Fruit fly (Drosophila melanogaster) Kc167 (cell line): ENCODE data around the gene CG13895.

ENCODE experiments used
- Myc ChIP-seq: fragments of >200 bp; optimal IDR thresholded peaks from 2 replicates; lab custom pipeline; 2017; ENCODE audit warnings: missing external identifiers
- Sin3A ChIP-seq: fragments of >200 bp; optimal IDR thresholded peaks from 2 replicates; lab custom pipeline; 2018; ENCODE audit warnings: missing external identifiers
- h ChIP-seq: fragments of >200 bp; optimal IDR thresholded peaks from 3 replicates; lab custom pipeline; 2018; ENCODE audit warnings: missing external identifiers
- insv ChIP-seq: fragments of >200 bp; optimal IDR thresholded peaks from 3 replicates; lab custom pipeline; 2018; ENCODE audit warnings: missing external identifiers
- psq ChIP-seq: fragments of >200 bp; optimal IDR thresholded peaks from 2 replicates; lab custom pipeline; 2017; ENCODE audit warnings: missing external identifiers
- ttk ChIP-seq: sonication (Bioruptor generic); optimal IDR thresholded peaks from 2 replicates; lab custom pipeline; 2017; ENCODE audit warnings: missing external identifiers

CG13895 gene

dm6 chr3L:725527-726191 is 17.7 kb upstream of the CG13895 start:
- no peak for TF ChIP-seq ttk (lab: Kevin White, UChicago)
- TF ChIP-seq Myc (lab: Kevin White, UChicago): no peak
- no peak for TF ChIP-seq h

DNA sequence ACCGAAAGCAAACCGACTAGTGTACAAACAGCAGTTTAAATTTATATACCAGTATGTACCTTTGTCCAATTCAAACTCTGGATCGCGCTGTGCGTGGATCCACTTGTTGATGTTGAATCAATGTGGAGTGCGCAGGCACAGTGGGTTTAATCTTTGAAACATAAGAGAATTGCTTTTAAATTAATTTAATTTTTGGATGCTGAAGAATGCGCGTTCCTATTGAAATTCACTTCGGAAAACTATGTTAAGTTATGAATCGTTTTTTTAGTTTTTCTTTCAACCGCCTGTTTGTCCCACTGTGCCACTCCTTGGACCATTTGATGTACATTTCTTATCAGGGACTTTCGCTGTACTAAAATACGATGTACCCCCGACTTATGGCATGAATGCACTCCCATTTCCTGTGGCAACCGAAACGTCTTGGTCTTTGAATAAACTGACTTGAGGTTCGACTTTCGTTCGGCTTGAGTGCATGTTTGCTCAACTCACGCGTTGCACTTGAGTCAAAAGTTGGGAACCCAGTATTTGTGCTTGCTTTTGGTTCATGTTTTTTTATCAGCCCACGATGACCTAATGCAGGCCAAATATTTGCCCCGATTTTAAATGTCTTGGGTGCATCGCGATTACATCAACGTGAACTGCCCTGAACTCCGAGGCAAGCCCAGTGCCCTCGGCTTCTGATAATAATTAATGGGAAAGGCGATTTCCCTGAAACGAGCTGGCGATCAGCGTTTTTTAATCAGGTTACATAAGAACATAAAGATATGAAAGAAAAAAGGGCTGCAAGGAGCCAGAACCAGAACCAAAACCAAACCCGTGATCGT is 16.7 kb upstream of the CG13895 start:
- TF ChIP-seq ttk (lab: Kevin White, UChicago) (no peak), psq (no peak), Myc (lab: Kevin White, UChicago) (no peak), insv (lab: Kevin White, UChicago) (no peak), h (no peak), Sin3A (lab: Kevin White, UChicago) (no peak)

dm6 chr3L:723654-724461 is 15.9 kb upstream of the CG13895 start:
- TF ChIP-seq h: no peak
- TF ChIP-seq insv (lab: Kevin White, UChicago): no peak
- TF ChIP-seq Myc (lab: Kevin White, UChicago): no peak
- TF ChIP-seq psq: no peak

dm6 chr3L:722386-722785 is 14.4 kb upstream of the CG13895 start:
- TF ChIP-seq Sin3A (lab: Kevin White, UChicago) (no peak), h (no peak), ttk (lab: Kevin White, UChicago) (no peak), Myc (lab: Kevin White, UChicago) (no peak), psq (no peak), insv (lab: Kevin White, UChicago) (no peak)

DNA sequence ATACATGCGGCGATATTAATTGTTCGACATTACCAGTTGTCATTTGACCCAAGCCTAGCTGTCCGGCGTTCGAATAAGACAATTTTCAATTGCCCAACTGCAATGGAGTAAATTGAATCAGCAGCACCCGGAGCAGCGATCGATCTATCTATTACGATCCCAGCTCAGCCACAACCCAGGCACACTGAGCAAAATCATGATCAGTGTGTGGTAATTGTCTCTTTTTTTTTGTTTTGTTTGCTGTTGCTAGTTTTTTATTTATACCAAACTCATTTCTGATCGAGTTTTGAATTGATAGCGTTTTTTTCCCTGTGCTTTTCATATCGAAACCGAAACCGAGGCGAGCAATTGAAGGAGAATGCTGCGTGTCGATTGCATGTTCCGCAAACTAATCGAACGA is 13.9 kb upstream of the CG13895 start:
- TF ChIP-seq ttk (lab: Kevin White, UChicago): no peak
- TF ChIP-seq insv (lab: Kevin White, UChicago): no peak
- no peak for TF ChIP-seq h
- no peak for TF ChIP-seq Sin3A (lab: Kevin White, UChicago)
- no peak for TF ChIP-seq psq
- no peak for TF ChIP-seq Myc (lab: Kevin White, UChicago)

DNA sequence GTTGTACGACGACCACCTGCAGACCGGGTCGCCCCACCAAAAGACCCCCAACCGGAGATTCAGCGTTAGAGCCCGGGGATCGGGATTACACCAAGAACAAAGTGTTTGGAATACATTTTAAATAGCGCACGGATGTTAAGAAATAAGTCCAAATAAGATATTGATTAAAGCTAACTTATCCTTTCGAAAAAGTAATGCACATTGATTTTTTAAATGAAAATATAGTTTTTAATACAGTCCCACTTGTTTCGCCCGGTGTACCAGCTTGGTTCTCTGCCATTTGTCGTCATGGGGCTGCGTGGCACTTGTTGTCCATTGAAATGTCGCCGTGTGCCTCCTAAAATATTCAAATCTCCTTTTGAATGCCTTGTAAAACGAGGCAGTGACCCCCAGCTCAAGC is 13.0 kb upstream of the CG13895 start:
- no peak for TF ChIP-seq Myc (lab: Kevin White, UChicago)
- TF ChIP-seq insv (lab: Kevin White, UChicago): no peak
- TF ChIP-seq ttk (lab: Kevin White, UChicago): no peak
- TF ChIP-seq psq: no peak
- TF ChIP-seq h: no peak
- no peak for TF ChIP-seq Sin3A (lab: Kevin White, UChicago)

dm6 chr3L:718378-718777 is 10.4 kb upstream of the CG13895 start:
- TF ChIP-seq ttk (lab: Kevin White, UChicago) (no peak), h (no peak), psq (no peak), Myc (lab: Kevin White, UChicago) (no peak), insv (lab: Kevin White, UChicago) (no peak), Sin3A (lab: Kevin White, UChicago) (no peak)

DNA sequence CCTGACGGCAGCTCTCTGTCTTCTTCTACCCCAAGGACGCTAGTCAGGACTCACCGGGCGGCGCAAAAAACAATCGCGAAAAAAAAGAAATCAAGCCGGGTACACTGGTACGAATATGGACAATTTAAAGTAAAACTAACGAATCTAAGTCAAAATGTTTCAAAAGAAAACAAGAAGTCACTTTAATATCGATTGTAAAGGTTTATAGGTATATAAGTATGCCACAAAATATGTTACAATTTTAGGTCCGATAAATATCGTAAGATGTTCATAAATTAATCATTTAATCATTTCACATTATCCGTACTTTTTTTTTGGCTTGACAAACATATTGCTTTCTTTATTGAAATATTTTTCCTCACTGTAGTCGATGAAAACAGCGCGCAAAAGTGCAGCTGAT is 8.1 kb upstream of the CG13895 start:
- TF ChIP-seq psq (no peak), Sin3A (lab: Kevin White, UChicago) (no peak), insv (lab: Kevin White, UChicago) (no peak), ttk (lab: Kevin White, UChicago) (no peak), Myc (lab: Kevin White, UChicago) (no peak), h (no peak)

dm6 chr3L:711839-712553 is 4.0 kb upstream of the CG13895 start, which contains the start of gene CG13896:
Gene CG13896, minus strand, starts transcription at chr3L:711850.
- no peak for TF ChIP-seq insv (lab: Kevin White, UChicago)
- TF ChIP-seq Myc (lab: Kevin White, UChicago): no peak
- TF ChIP-seq psq: no peak
- TF ChIP-seq Sin3A (lab: Kevin White, UChicago): no peak
- no peak for TF ChIP-seq ttk (lab: Kevin White, UChicago)
- no peak for TF ChIP-seq h

dm6 chr3L:710345-710822 is 2.4 kb upstream of the CG13895 start, which contains the start of gene CkIIalpha-i3:
Gene CkIIalpha-i3, minus strand, starts transcription at chr3L:710607.
- TF ChIP-seq insv (lab: Kevin White, UChicago) (no peak), h (no peak), psq (no peak), ttk (lab: Kevin White, UChicago) (no peak), Sin3A (lab: Kevin White, UChicago) (no peak), Myc (lab: Kevin White, UChicago) (no peak)

dm6 chr3L:709882-710281 is 1.9 kb upstream of the CG13895 start:
- TF ChIP-seq Sin3A (lab: Kevin White, UChicago) (no peak), psq (no peak)
